Worm (Caenorhabditis elegans) whole organism, late embryonic: Measurements from ENCODE around the gene gss-1.

Experiments
- C08G9.2 ChIP-seq: sonication (generic microtip); optimal IDR thresholded peaks from 2 replicates; lab custom pipeline; 2016; ENCODE audit warnings: mild to moderate bottlenecking, missing genetic modification characterization, moderate library complexity, missing compliant biosample characterization
- dmd-4 ChIP-seq: sonication (generic microtip); optimal IDR thresholded peaks from 2 replicates; lab custom pipeline; 2016; ENCODE audit warnings: borderline replicate concordance, missing genetic modification characterization, missing compliant biosample characterization
- hlh-30 ChIP-seq: sonication (generic microtip); optimal IDR thresholded peaks from 2 replicates; lab custom pipeline; 2017; ENCODE audit warnings: antibody characterized with exemption, missing genetic modification characterization, missing compliant biosample characterization; ENCODE audit not compliant: insufficient read depth
- pha-4 ChIP-seq: fragments of 150-350 bp; optimal IDR thresholded peaks from 2 replicates; lab custom pipeline; 2018; ENCODE audit warnings: missing biosample characterization, missing genetic modification reagents, missing genetic modification characterization

- TF ChIP-seq pha-4 (tag; lab: Kevin White, UChicago) (no peak), hlh-30 (no peak), dmd-4 (tag; lab: Kevin White, UChicago) (no peak), C08G9.2 (tag; lab: Kevin White, UChicago) (no peak)
These were observed 38.1 kb downstream of the gss-1 start for ce11 chrII:9378174-9378573.
